Worm (Caenorhabditis elegans) whole organism, young adult: ENCODE data around the gene Y54G2A.11.

Experiments used
- B0019.2 ChIP-seq: fragments of 200-800 bp; sonication (Bioruptor generic); conservative IDR thresholded peaks from 2 replicates; pipeline ENCODE4 v1.3.6; 2022; ENCODE audit warnings: missing genetic modification reagents, missing genetic modification characterization, missing compliant biosample characterization
- B0035.1 ChIP-seq: sonication (generic microtip); optimal IDR thresholded peaks from 2 replicates; lab custom pipeline; 2016; ENCODE audit warnings: missing genetic modification characterization, mild to moderate bottlenecking, missing compliant biosample characterization, missing genotype, missing genetic modification reagents
- D2030.7 ChIP-seq: fragments of 200-800 bp; sonication (Bioruptor generic); IDR thresholded peaks from 2 replicates; pipeline ENCODE4 v1.3.6; 2022; ENCODE audit warnings: missing genetic modification reagents, missing genetic modification characterization, missing compliant biosample characterization
- F23B12.7 ChIP-seq: sonication (generic microtip); optimal IDR thresholded peaks from 2 replicates; lab custom pipeline; 2017; ENCODE audit warnings: missing genetic modification characterization, mild to moderate bottlenecking, missing compliant biosample characterization, antibody characterized with exemption, moderate library complexity; ENCODE audit not compliant: insufficient read depth
- F52B5.7 ChIP-seq: sonication (generic microtip); optimal IDR thresholded peaks from 2 replicates; lab custom pipeline; 2016; ENCODE audit warnings: mild to moderate bottlenecking, missing genetic modification characterization, missing compliant biosample characterization
- F57C9.4 ChIP-seq: sonication (generic microtip); optimal IDR thresholded peaks from 2 replicates; lab custom pipeline; 2017; ENCODE audit warnings: mild to moderate bottlenecking, missing genetic modification characterization, missing compliant biosample characterization
- K11D2.4 ChIP-seq: fragments of 200-800 bp; sonication (Bioruptor generic); IDR thresholded peaks from 2 replicates; pipeline ENCODE4 v1.3.6; 2022; ENCODE audit warnings: missing genetic modification reagents, missing genetic modification characterization, missing compliant biosample characterization
- K12H6.12 ChIP-seq: fragments of 200-800 bp; sonication (Bioruptor generic); optimal IDR thresholded peaks from 2 replicates; lab custom pipeline; 2018; ENCODE audit warnings: mild to moderate bottlenecking, missing genetic modification characterization, missing compliant biosample characterization
- T26A5.8 ChIP-seq: sonication (generic microtip); optimal IDR thresholded peaks from 2 replicates; lab custom pipeline; 2016; ENCODE audit warnings: missing genetic modification characterization, missing compliant biosample characterization
- Y56A3A.18 ChIP-seq: fragments of 200-800 bp; sonication (Bioruptor generic); IDR thresholded peaks from 2 replicates; pipeline ENCODE4 v1.3.6; 2022; ENCODE audit warnings: missing genetic modification reagents, missing genetic modification characterization, missing compliant biosample characterization
- Y79H2A.3 ChIP-seq: fragments of 200-800 bp; sonication (Bioruptor generic); conservative IDR thresholded peaks from 2 replicates; pipeline ENCODE4 v1.3.6; 2022; ENCODE audit warnings: missing genetic modification reagents, missing genetic modification characterization, missing compliant biosample characterization
- Y95B8A.8 ChIP-seq: fragments of 200-800 bp; sonication (Bioruptor generic); IDR thresholded peaks from 2 replicates; pipeline ENCODE4 v1.3.6; 2022; ENCODE audit warnings: missing genetic modification reagents, missing genetic modification characterization, missing compliant biosample characterization
- attf-6 ChIP-seq: fragments of 200-800 bp; sonication (Bioruptor generic); IDR thresholded peaks from 2 replicates; pipeline ENCODE4 v1.3.6; 2022; ENCODE audit warnings: missing genetic modification reagents, missing genetic modification characterization, missing compliant biosample characterization
- bed-2 ChIP-seq: fragments of 200-800 bp; sonication (Bioruptor generic); IDR thresholded peaks from 2 replicates; pipeline ENCODE4 v1.3.6; 2022; ENCODE audit warnings: missing genetic modification reagents, missing genetic modification characterization, missing compliant biosample characterization
- cebp-2 ChIP-seq: fragments of 200-800 bp; sonication (Bioruptor generic); IDR thresholded peaks from 2 replicates; pipeline ENCODE4 v1.3.6; 2022; ENCODE audit warnings: missing genetic modification characterization, missing compliant biosample characterization
- ceh-100 ChIP-seq: fragments of 200-800 bp; sonication (Bioruptor generic); IDR thresholded peaks from 2 replicates; pipeline ENCODE4 v1.3.6; 2022; ENCODE audit warnings: missing genetic modification reagents, missing genetic modification characterization, missing compliant biosample characterization
- ceh-27 ChIP-seq: fragments of 200-800 bp; sonication (Bioruptor generic); optimal IDR thresholded peaks from 2 replicates; lab custom pipeline; 2018; ENCODE audit warnings: mild to moderate bottlenecking, missing genetic modification characterization, moderate library complexity, missing compliant biosample characterization
- ceh-79 ChIP-seq: sonication (generic microtip); optimal IDR thresholded peaks from 2 replicates; lab custom pipeline; 2017; ENCODE audit warnings: mild to moderate bottlenecking, missing genetic modification characterization, missing compliant biosample characterization
- ceh-91 ChIP-seq: fragments of 200-800 bp; sonication (Bioruptor generic); IDR thresholded peaks from 2 replicates; pipeline ENCODE4 v1.3.6; 2022; ENCODE audit warnings: missing genetic modification reagents, missing genetic modification characterization, missing compliant biosample characterization
- dox-1 ChIP-seq: fragments of 200-800 bp; sonication (Bioruptor generic); IDR thresholded peaks from 2 replicates; pipeline ENCODE4 v1.3.6; 2022; ENCODE audit warnings: missing genetic modification reagents, missing genetic modification characterization, missing compliant biosample characterization
- efl-1 ChIP-seq: fragments of 150-350 bp; optimal IDR thresholded peaks from 2 replicates; lab custom pipeline; 2014; ENCODE audit warnings: missing biosample characterization, missing genetic modification reagents, missing genetic modification characterization
- ekl-4 ChIP-seq: fragments of 200-800 bp; sonication (Bioruptor generic); IDR thresholded peaks from 2 replicates; pipeline ENCODE4 v1.3.6; 2022; ENCODE audit warnings: missing genetic modification reagents, missing genetic modification characterization, missing compliant biosample characterization
- hlh-12 ChIP-seq: sonication (generic microtip); optimal IDR thresholded peaks from 2 replicates; lab custom pipeline; 2016; ENCODE audit warnings: missing genetic modification characterization, missing compliant biosample characterization
- hrde-1 ChIP-seq: sonication (generic microtip); optimal IDR thresholded peaks from 2 replicates; lab custom pipeline; 2016; ENCODE audit warnings: missing genetic modification characterization, mild to moderate bottlenecking, missing compliant biosample characterization, moderate library complexity, missing genotype, missing genetic modification reagents, borderline replicate concordance
- lag-1 ChIP-seq: fragments of 200-800 bp; sonication (Bioruptor generic); IDR thresholded peaks from 2 replicates; pipeline ENCODE4 v1.3.6; 2022; ENCODE audit warnings: missing genetic modification reagents, missing genetic modification characterization, missing compliant biosample characterization
- lsl-1 ChIP-seq: fragments of 200-800 bp; sonication (Bioruptor generic); optimal IDR thresholded peaks from 2 replicates; lab custom pipeline; 2018; ENCODE audit warnings: mild to moderate bottlenecking, missing genetic modification characterization, moderate library complexity, missing compliant biosample characterization
- lsy-27 ChIP-seq: sonication (generic microtip); optimal IDR thresholded peaks from 2 replicates; lab custom pipeline; 2017; ENCODE audit warnings: missing genetic modification characterization, mild to moderate bottlenecking, missing compliant biosample characterization, antibody characterized with exemption, missing genotype, borderline replicate concordance; ENCODE audit not compliant: insufficient read depth
- madf-10 ChIP-seq: sonication (generic microtip); optimal IDR thresholded peaks from 2 replicates; lab custom pipeline; 2016; ENCODE audit warnings: mild to moderate bottlenecking, missing genetic modification characterization, missing compliant biosample characterization
- madf-3 ChIP-seq: fragments of 200-800 bp; sonication (Bioruptor generic); IDR thresholded peaks from 2 replicates; pipeline ENCODE4 v1.3.6; 2022; ENCODE audit warnings: missing genetic modification reagents, missing genetic modification characterization, missing compliant biosample characterization
- madf-6 ChIP-seq: fragments of 200-800 bp; sonication (Bioruptor generic); IDR thresholded peaks from 2 replicates; pipeline ENCODE4 v1.3.6; 2022; ENCODE audit warnings: missing genetic modification reagents, missing genetic modification characterization, missing compliant biosample characterization
- mes-4 ChIP-seq: sonication (generic microtip); optimal IDR thresholded peaks from 2 replicates; lab custom pipeline; 2016; ENCODE audit warnings: missing genotype, missing genetic modification characterization, missing compliant biosample characterization
- nfya-2 ChIP-seq: fragments of 200-800 bp; sonication (Bioruptor generic); IDR thresholded peaks from 2 replicates; pipeline ENCODE4 v1.3.6; 2022; ENCODE audit warnings: missing genetic modification reagents, missing genetic modification characterization, missing compliant biosample characterization
- nfyb-1 ChIP-seq: fragments of 200-800 bp; sonication (Bioruptor generic); IDR thresholded peaks from 2 replicates; pipeline ENCODE4 v1.3.6; 2022; ENCODE audit warnings: missing genetic modification reagents, missing genetic modification characterization, missing compliant biosample characterization
- nhr-179 ChIP-seq: sonication (generic microtip); optimal IDR thresholded peaks from 2 replicates; lab custom pipeline; 2016; ENCODE audit warnings: mild to moderate bottlenecking, missing genetic modification characterization, missing compliant biosample characterization
- pbrm-1 ChIP-seq: fragments of 200-800 bp; sonication (Bioruptor generic); IDR thresholded peaks from 2 replicates; pipeline ENCODE4 v1.3.6; 2022; ENCODE audit warnings: missing genetic modification reagents, missing genetic modification characterization, missing compliant biosample characterization
- pha-4 ChIP-seq: fragments of 150-350 bp; sonication (generic microtip); optimal IDR thresholded peaks from 2 replicates; lab custom pipeline; 2014; ENCODE audit warnings: missing biosample characterization, missing genetic modification reagents, missing genetic modification characterization
- tlf-1 ChIP-seq: fragments of 200-800 bp; sonication (Bioruptor generic); optimal IDR thresholded peaks from 2 replicates; lab custom pipeline; 2018; ENCODE audit warnings: mild to moderate bottlenecking, missing genetic modification characterization, missing compliant biosample characterization
- unc-130 ChIP-seq: sonication (generic microtip); optimal IDR thresholded peaks from 2 replicates; lab custom pipeline; 2016; ENCODE audit warnings: missing genetic modification reagents, missing genetic modification characterization, missing compliant biosample characterization
- unc-62 ChIP-seq: fragments of 150-350 bp; optimal IDR thresholded peaks from 2 replicates; lab custom pipeline; 2014; ENCODE audit warnings: missing biosample characterization, missing genetic modification reagents, missing genetic modification characterization
- xnd-1 ChIP-seq: sonication (generic microtip); optimal IDR thresholded peaks from 2 replicates; lab custom pipeline; 2016; ENCODE audit warnings: missing genotype, missing genetic modification reagents, missing genetic modification characterization, missing compliant biosample characterization
- zim-3 ChIP-seq: sonication (generic microtip); optimal IDR thresholded peaks from 2 replicates; lab custom pipeline; 2017; ENCODE audit warnings: mild to moderate bottlenecking, missing genetic modification characterization, moderate library complexity, missing compliant biosample characterization
- ztf-22 ChIP-seq: fragments of 200-800 bp; sonication (Bioruptor generic); optimal IDR thresholded peaks from 2 replicates; lab custom pipeline; 2018; ENCODE audit warnings: mild to moderate bottlenecking, missing genetic modification characterization, moderate library complexity, missing compliant biosample characterization

Y54G2A.11 gene

DNA sequence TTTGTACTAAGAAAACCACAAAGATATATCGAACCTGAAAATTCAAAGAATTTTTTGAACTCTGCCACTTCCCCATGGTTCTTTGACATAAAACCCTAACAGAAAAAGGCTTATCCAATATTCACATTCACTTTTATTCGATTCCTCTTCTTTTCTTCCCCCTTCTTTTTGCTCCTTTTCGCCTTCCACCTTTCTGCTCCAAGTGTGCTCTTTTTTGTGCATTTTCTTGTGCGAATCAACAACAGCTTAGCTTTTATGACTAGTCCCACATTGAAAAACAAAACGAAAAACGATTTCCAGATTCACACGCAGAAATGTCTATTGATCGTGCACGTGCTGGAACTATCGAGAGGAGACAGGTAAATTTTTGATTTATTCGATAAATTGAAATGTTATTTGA lies 20.0 kb downstream of the Y54G2A.11 start, which contains the start of gene Y54G2A.41:
TSS of gene Y54G2A.41 (plus strand) at position 301 of the 400 bp plus-strand sequence.
- TF ChIP-seq mes-4 = no peak
- no peak for TF ChIP-seq ceh-91 (GFP tag; lab: Robert Waterston, UW)
- no peak for TF ChIP-seq Y79H2A.3 (GFP tag; lab: Robert Waterston, UW)
- no peak for TF ChIP-seq pbrm-1 (GFP tag; lab: Robert Waterston, UW)
- TF ChIP-seq F23B12.7 (tag; lab: Kevin White, UChicago) = no peak
- TF ChIP-seq F57C9.4 (tag; lab: Kevin White, UChicago) = no peak
- TF ChIP-seq B0035.1 (tag; lab: Kevin White, UChicago) = no peak
- TF ChIP-seq ztf-22 (GFP tag; lab: Kevin White, UChicago) = no peak
- TF ChIP-seq efl-1 (GFP tag; lab: Kevin White, UChicago) = no peak
- no peak for TF ChIP-seq ceh-100 (GFP tag; lab: Robert Waterston, UW)
- TF ChIP-seq madf-6 (GFP tag; lab: Robert Waterston, UW) = no peak
- no peak for TF ChIP-seq xnd-1 (tag; lab: Kevin White, UChicago)
- no peak for TF ChIP-seq Y56A3A.18 (GFP tag; lab: Robert Waterston, UW)
- no peak for TF ChIP-seq K12H6.12 (tag; lab: Kevin White, UChicago)
- no peak for TF ChIP-seq hlh-12 (tag; lab: Kevin White, UChicago)
- no peak for TF ChIP-seq nfya-2 (GFP tag; lab: Robert Waterston, UW)
- TF ChIP-seq attf-6 (GFP tag; lab: Robert Waterston, UW) = no peak
- TF ChIP-seq hrde-1 = no peak
- TF ChIP-seq dox-1 (GFP tag; lab: Robert Waterston, UW) = no peak
- TF ChIP-seq lsy-27 = no peak
- TF ChIP-seq, all 124 proteins: peak for 0

DNA sequence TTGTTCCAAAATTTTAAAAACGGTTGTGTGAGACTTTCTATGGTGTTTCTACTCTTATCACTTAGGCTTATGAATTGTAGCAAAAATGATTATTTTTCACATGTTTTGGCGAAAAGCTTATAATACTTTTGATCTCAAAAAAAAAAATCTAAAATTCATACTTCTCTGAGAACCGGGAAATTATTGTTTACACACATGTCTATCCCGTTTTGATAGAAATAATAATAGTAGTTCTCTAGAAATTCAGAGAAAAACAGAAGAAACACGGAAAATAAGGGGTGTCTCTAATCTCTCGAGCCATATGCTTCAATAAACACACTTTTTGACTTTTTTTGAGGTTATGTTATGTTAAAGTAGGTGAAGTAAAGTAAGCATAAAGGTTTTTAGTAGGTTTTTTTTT lies 21.0 kb downstream of the Y54G2A.11 start:
- TF ChIP-seq madf-10 (tag; lab: Kevin White, UChicago) (no peak), K11D2.4 (no peak), unc-62 (no peak), ceh-79 (tag; lab: Kevin White, UChicago) (no peak), T26A5.8 (no peak), unc-130 (GFP tag; lab: Kevin White, UChicago) (no peak), nfyb-1 (GFP tag; lab: Robert Waterston, UW) (no peak), ceh-100 (GFP tag; lab: Robert Waterston, UW) (no peak), F52B5.7 (tag; lab: Kevin White, UChicago) (no peak)

DNA sequence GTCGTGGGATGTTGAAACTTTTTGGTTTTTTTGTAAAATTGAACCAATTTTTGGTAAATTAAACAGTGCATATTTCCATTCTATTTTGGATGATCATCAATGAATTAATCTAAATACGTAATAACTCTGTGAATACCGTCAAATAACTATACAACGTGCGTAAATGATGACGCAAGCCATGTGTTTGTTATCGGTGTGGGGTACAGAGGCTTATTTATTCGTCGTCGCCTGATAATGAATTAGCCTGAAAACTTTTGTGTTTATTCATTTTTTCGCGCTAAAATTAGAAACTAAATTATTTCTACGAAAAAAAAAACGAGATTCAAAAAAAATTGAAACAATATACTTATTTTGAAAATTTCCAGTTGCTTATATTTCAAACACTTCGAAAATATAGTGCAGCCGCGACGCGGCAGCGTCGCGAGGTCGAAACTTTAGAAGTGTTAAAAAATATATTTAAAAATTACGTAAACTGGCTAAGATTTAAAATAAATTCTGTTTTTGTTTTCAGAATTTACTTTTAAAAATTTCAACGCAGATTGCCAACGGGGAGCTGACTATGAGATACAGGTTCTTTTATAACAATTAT lies 22.6 kb downstream of the Y54G2A.11 start:
- TF ChIP-seq Y56A3A.18 (GFP tag; lab: Robert Waterston, UW) = no peak
- no peak for TF ChIP-seq cebp-2 (GFP tag; lab: Robert Waterston, UW)
- TF ChIP-seq madf-10 (tag; lab: Kevin White, UChicago) = no peak
- no peak for TF ChIP-seq ceh-27 (GFP tag; lab: Kevin White, UChicago)
- TF ChIP-seq bed-2 = no peak
- no peak for TF ChIP-seq nfyb-1 (GFP tag; lab: Robert Waterston, UW)
- TF ChIP-seq lsy-27 = no peak
- no peak for TF ChIP-seq nhr-179 (tag; lab: Kevin White, UChicago)
- no peak for TF ChIP-seq pha-4 (tag; lab: Kevin White, UChicago)
- no peak for TF ChIP-seq ceh-79 (tag; lab: Kevin White, UChicago)
- no peak for TF ChIP-seq tlf-1 (GFP tag; lab: Kevin White, UChicago)
- TF ChIP-seq unc-62 = no peak
- no peak for TF ChIP-seq ekl-4 (GFP tag; lab: Robert Waterston, UW)
- TF ChIP-seq lag-1 (GFP tag; lab: Robert Waterston, UW) = no peak
- TF ChIP-seq madf-3 (GFP tag; lab: Robert Waterston, UW) = no peak
- no peak for TF ChIP-seq Y95B8A.8 (GFP tag; lab: Robert Waterston, UW)
- TF ChIP-seq zim-3 = no peak
- no peak for TF ChIP-seq lsl-1
- no peak for TF ChIP-seq D2030.7 (GFP tag; lab: Robert Waterston, UW)
- TF ChIP-seq B0019.2 (GFP tag; lab: Robert Waterston, UW) = no peak
- TF ChIP-seq, all 124 proteins: peak for 0
